Fruit fly (Drosophila melanogaster) whole organism, embryonic: Measurements from ENCODE around the gene CG4968.

Experiments
- B-H1 ChIP-seq: fragments of 200-800 bp; sonication (Bioruptor generic); IDR thresholded peaks from 3 replicates; pipeline ENCODE4 v1.3.6; 2022; ENCODE audit warnings: missing biosample characterization, missing genetic modification characterization
- CG10366 ChIP-seq: fragments of 200-800 bp; sonication (Bioruptor generic); IDR thresholded peaks from 2 replicates; pipeline ENCODE4 v1.3.6; 2022; ENCODE audit warnings: missing biosample characterization, missing genetic modification characterization
- CG10959 ChIP-seq: fragments of 200-800 bp; sonication (Bioruptor generic); IDR thresholded peaks from 2 replicates; pipeline ENCODE4 v1.3.6; 2022; ENCODE audit warnings: missing biosample characterization, missing genetic modification characterization
- CG12744 ChIP-seq: fragments of 200-800 bp; sonication (Bioruptor generic); optimal IDR thresholded peaks from 2 replicates; lab custom pipeline; 2016; ENCODE audit warnings: missing biosample characterization, missing genetic modification characterization
- CG14014 ChIP-seq: fragments of 200-800 bp; sonication (Bioruptor generic); IDR thresholded peaks from 2 replicates; pipeline ENCODE4 v1.3.6; 2022; ENCODE audit warnings: missing biosample characterization, missing genetic modification characterization
- CG14860 ChIP-seq: fragments of 200-800 bp; sonication (Bioruptor generic); IDR thresholded peaks from 3 replicates; pipeline ENCODE4 v1.3.6; 2022; ENCODE audit warnings: missing biosample characterization, missing genetic modification characterization; ENCODE audit not compliant: partially characterized antibody
- CG17612 ChIP-seq: fragments of 200-800 bp; sonication (Bioruptor generic); IDR thresholded peaks from 2 replicates; pipeline ENCODE4 v1.3.6; 2022; ENCODE audit warnings: missing biosample characterization, missing genetic modification characterization
- CG18262 ChIP-seq: fragments of 200-800 bp; optimal IDR thresholded peaks from 3 replicates; lab custom pipeline; 2019; ENCODE audit warnings: missing biosample characterization, mild to moderate bottlenecking, missing genetic modification characterization, moderate library complexity
- CG31365 ChIP-seq: fragments of 200-800 bp; sonication (Bioruptor generic); optimal IDR thresholded peaks from 2 replicates; lab custom pipeline; 2018; ENCODE audit warnings: missing biosample characterization, mild to moderate bottlenecking, missing genetic modification characterization
- CG31441 ChIP-seq: fragments of 200-800 bp; sonication (Bioruptor generic); IDR thresholded peaks from 2 replicates; pipeline ENCODE4 v1.3.6; 2022; ENCODE audit warnings: missing biosample characterization, missing genetic modification characterization
- CG3726 ChIP-seq: fragments of 200-800 bp; sonication (Bioruptor generic); IDR thresholded peaks from 3 replicates; pipeline ENCODE4, ENCODE4 v1.3.6; 2022; ENCODE audit warnings: missing biosample characterization, missing genetic modification characterization
- CG3847 ChIP-seq: fragments of 200-800 bp; sonication (Bioruptor generic); IDR thresholded peaks from 2 replicates; pipeline ENCODE4 v1.3.6; 2022; ENCODE audit warnings: missing biosample characterization, missing genetic modification characterization
- CG4730 ChIP-seq: fragments of 200-800 bp; sonication (Bioruptor generic); IDR thresholded peaks from 2 replicates; pipeline ENCODE4 v1.3.6; 2022; ENCODE audit warnings: missing biosample characterization, missing genetic modification characterization
- CG6654 ChIP-seq: fragments of 200-800 bp; sonication (Bioruptor generic); optimal IDR thresholded peaks from 2 replicates; lab custom pipeline; 2017; ENCODE audit warnings: missing biosample characterization, mild to moderate bottlenecking, missing genetic modification characterization
- CG6791 ChIP-seq: fragments of 200-800 bp; sonication (Bioruptor generic); IDR thresholded peaks from 3 replicates; pipeline ENCODE4 v1.3.6; 2022; ENCODE audit warnings: missing biosample characterization, missing genetic modification characterization; ENCODE audit not compliant: partially characterized antibody
- CG7928 ChIP-seq: fragments of 200-800 bp; sonication (Bioruptor generic); optimal IDR thresholded peaks from 2 replicates; lab custom pipeline; 2017; ENCODE audit warnings: missing biosample characterization, mild to moderate bottlenecking, missing genetic modification characterization
- CG8281 ChIP-seq: fragments of 200-800 bp; sonication (Bioruptor generic); optimal IDR thresholded peaks from 2 replicates; lab custom pipeline; 2018; ENCODE audit warnings: missing biosample characterization, mild to moderate bottlenecking, missing genetic modification characterization, moderate library complexity
- D19B ChIP-seq: fragments of 200-800 bp; sonication (Bioruptor generic); optimal IDR thresholded peaks from 2 replicates; lab custom pipeline; 2017; ENCODE audit warnings: missing biosample characterization, mild to moderate bottlenecking, missing genetic modification characterization
- E2f1 ChIP-seq: fragments of 200-800 bp; sonication (Bioruptor generic); IDR thresholded peaks from 2 replicates; pipeline ENCODE4 v1.3.6; 2022; ENCODE audit warnings: missing biosample characterization, missing genetic modification characterization
- E2f2 ChIP-seq: fragments of 200-800 bp; sonication (Bioruptor generic); IDR thresholded peaks from 2 replicates; pipeline ENCODE4 v1.3.6; 2022; ENCODE audit warnings: missing biosample characterization, missing genetic modification characterization
- HHEX ChIP-seq: fragments of 200-800 bp; sonication (Bioruptor generic); optimal IDR thresholded peaks from 3 replicates; lab custom pipeline; 2017; ENCODE audit warnings: missing biosample characterization, mild to moderate bottlenecking, missing genetic modification characterization, missing genetic modification reagents
- Kr ChIP-seq: fragments of 200-800 bp; sonication (Bioruptor generic); optimal IDR thresholded peaks from 2 replicates; lab custom pipeline; 2017; ENCODE audit warnings: missing biosample characterization, mild to moderate bottlenecking, missing genetic modification characterization
- Lhr ChIP-seq: fragments of 200-800 bp; sonication (Bioruptor generic); optimal IDR thresholded peaks from 3 replicates; lab custom pipeline; 2017; ENCODE audit warnings: mild to moderate bottlenecking, missing biosample characterization, missing genetic modification reagents, missing genetic modification characterization
- MESR4 ChIP-seq: fragments of 200-800 bp; sonication (Bioruptor generic); optimal IDR thresholded peaks from 2 replicates; lab custom pipeline; 2018; ENCODE audit warnings: missing biosample characterization, mild to moderate bottlenecking, missing genetic modification characterization, moderate library complexity
- Mad ChIP-seq: fragments of 200-800 bp; sonication (Bioruptor generic); optimal IDR thresholded peaks from 2 replicates; lab custom pipeline; 2016; ENCODE audit warnings: missing biosample characterization, missing genetic modification characterization
- Med ChIP-seq: fragments of 200-800 bp; sonication (Bioruptor generic); peaks from one replicate; lab custom pipeline; 2016; ENCODE audit warnings: missing biosample characterization, missing genetic modification characterization, mild to moderate bottlenecking, inconsistent platforms, moderate library complexity
- NC2β ChIP-seq: fragments of 200-800 bp; sonication (Bioruptor generic); optimal IDR thresholded peaks from 2 replicates; lab custom pipeline; 2016; ENCODE audit warnings: missing biosample characterization, missing genetic modification characterization
- Neu2 ChIP-seq: fragments of 200-800 bp; sonication (Bioruptor generic); optimal IDR thresholded peaks from 3 replicates; lab custom pipeline; 2016; ENCODE audit warnings: missing biosample characterization, missing genetic modification characterization, borderline replicate concordance
- Optix ChIP-seq: fragments of 200-800 bp; sonication (Bioruptor generic); IDR thresholded peaks from 3 replicates; pipeline ENCODE4 v1.3.6; 2022; ENCODE audit warnings: missing biosample characterization, missing genetic modification characterization
- PHDP ChIP-seq: fragments of 200-800 bp; sonication (Bioruptor generic); optimal IDR thresholded peaks from 3 replicates; lab custom pipeline; 2018; ENCODE audit warnings: missing biosample characterization, mild to moderate bottlenecking, missing genetic modification characterization, moderate library complexity
- Xbp1 ChIP-seq: fragments of 200-800 bp; sonication (Bioruptor generic); optimal IDR thresholded peaks from 3 replicates; lab custom pipeline; 2016; ENCODE audit warnings: missing biosample characterization, mild to moderate bottlenecking, missing genetic modification characterization
- crp ChIP-seq, 2 experiments: fragments of 200-800 bp; sonication (Bioruptor generic); optimal IDR thresholded peaks; 2 replicates in 1 of 2; 3 replicates in 1 of 2; lab custom pipeline; 2017; ENCODE audit warnings: missing biosample characterization in 2 of 2, missing genetic modification characterization in 2 of 2, mild to moderate bottlenecking in 1 of 2, moderate library complexity in 1 of 2
- da ChIP-seq: fragments of 200-800 bp; sonication (Bioruptor generic); optimal IDR thresholded peaks from 2 replicates; lab custom pipeline; 2016; ENCODE audit warnings: missing biosample characterization, missing genetic modification characterization
- dati ChIP-seq: fragments of 200-800 bp; sonication (Bioruptor generic); IDR thresholded peaks from 2 replicates; pipeline ENCODE4 v1.3.6; 2022; ENCODE audit warnings: missing biosample characterization, missing genetic modification characterization
- dmrt99B ChIP-seq: fragments of 200-800 bp; sonication (Bioruptor generic); optimal IDR thresholded peaks from 2 replicates; lab custom pipeline; 2018; ENCODE audit warnings: missing biosample characterization, mild to moderate bottlenecking, missing genetic modification characterization, moderate library complexity
- ftz-f1 ChIP-seq: fragments of 200-800 bp; sonication (Bioruptor generic); optimal IDR thresholded peaks from 2 replicates; lab custom pipeline; 2016; ENCODE audit warnings: missing biosample characterization, missing genetic modification characterization
- grn ChIP-seq: fragments of 200-800 bp; sonication (Bioruptor generic); optimal IDR thresholded peaks from 3 replicates; lab custom pipeline; 2017; ENCODE audit warnings: missing biosample characterization, missing genetic modification characterization
- hbn ChIP-seq: fragments of 200-800 bp; sonication (Bioruptor generic); IDR thresholded peaks from 2 replicates; pipeline ENCODE4 v1.3.6; 2022; ENCODE audit warnings: missing biosample characterization, missing genetic modification characterization; ENCODE audit not compliant: partially characterized antibody
- ind ChIP-seq: fragments of 200-800 bp; sonication (Bioruptor generic); optimal IDR thresholded peaks from 3 replicates; lab custom pipeline; 2016; ENCODE audit warnings: missing biosample characterization, missing genetic modification characterization
- inv ChIP-seq: fragments of 200-800 bp; sonication (Bioruptor generic); IDR thresholded peaks from 2 replicates; pipeline ENCODE4 v1.3.6; 2022; ENCODE audit warnings: missing biosample characterization, missing genetic modification characterization; ENCODE audit not compliant: partially characterized antibody
- lilli ChIP-seq: fragments of 200-800 bp; sonication (Bioruptor generic); optimal IDR thresholded peaks from 3 replicates; lab custom pipeline; 2016; ENCODE audit warnings: missing biosample characterization, missing genetic modification characterization
- lola ChIP-seq, 3 experiments: fragments of >200 bp in 2 of 3; fragments of 200-800 bp in 1 of 3; sonication (Bioruptor generic) in 1 of 3; optimal IDR thresholded peaks; 2 replicates each; lab custom pipeline; 2017 to 2019; ENCODE audit warnings: missing biosample characterization in 3 of 3, missing genetic modification characterization in 3 of 3, mild to moderate bottlenecking in 1 of 3, moderate library complexity in 1 of 3
- lov ChIP-seq, 2 experiments: fragments of 200-800 bp in 1 of 2; fragments of >200 bp in 1 of 2; sonication (Bioruptor generic) in 1 of 2; IDR thresholded peaks in 1 of 2; optimal IDR thresholded peaks in 1 of 2; 2 replicates in 1 of 2; 3 replicates in 1 of 2; pipeline versions ENCODE4 v1.3.6 to Lab custom; 2017 to 2022; ENCODE audit warnings: missing biosample characterization in 1 of 2, missing genetic modification characterization in 1 of 2
- ranshi ChIP-seq: fragments of 200-800 bp; sonication (Bioruptor generic); IDR thresholded peaks from 2 replicates; pipeline ENCODE4 v1.3.6; 2022; ENCODE audit warnings: missing biosample characterization, missing genetic modification characterization
- sens-2 ChIP-seq: fragments of 200-800 bp; sonication (Bioruptor generic); IDR thresholded peaks from 2 replicates; pipeline ENCODE4 v1.3.6; 2022; ENCODE audit warnings: missing biosample characterization, missing genetic modification characterization
- ssp ChIP-seq: fragments of 200-800 bp; sonication (Bioruptor generic); IDR thresholded peaks from 2 replicates; pipeline ENCODE4 v1.3.6; 2022; ENCODE audit warnings: missing biosample characterization, missing genetic modification characterization
- stwl ChIP-seq: fragments of 200-800 bp; sonication (Bioruptor generic); optimal IDR thresholded peaks from 3 replicates; lab custom pipeline; 2018; ENCODE audit warnings: missing biosample characterization, mild to moderate bottlenecking, missing genetic modification characterization, moderate library complexity
- tap ChIP-seq: fragments of 200-800 bp; optimal IDR thresholded peaks from 3 replicates; lab custom pipeline; 2019; ENCODE audit warnings: missing biosample characterization, mild to moderate bottlenecking, missing genetic modification characterization, moderate library complexity
- tna ChIP-seq: fragments of 200-800 bp; sonication (Bioruptor generic); IDR thresholded peaks from 2 replicates; pipeline ENCODE4 v1.3.6; 2022; ENCODE audit warnings: missing biosample characterization, missing genetic modification characterization; ENCODE audit not compliant: partially characterized antibody
- twi ChIP-seq: fragments of 200-800 bp; optimal IDR thresholded peaks from 2 replicates; lab custom pipeline; 2019; ENCODE audit warnings: missing biosample characterization, mild to moderate bottlenecking, missing genetic modification characterization, moderate library complexity
- tx ChIP-seq: fragments of 200-800 bp; sonication (Bioruptor generic); optimal IDR thresholded peaks from 2 replicates; lab custom pipeline; 2016; ENCODE audit warnings: missing biosample characterization, missing genetic modification characterization

CG4968 gene

dm6 chr2L:10303786-10304185 is 2.9 kb upstream of the CG4968 start, which contains the start of gene nmd (continued):
- TF ChIP-seq ftz-f1: no peak
- no peak for TF ChIP-seq E2f1 (GFP tag; lab: Robert Waterston, UW)
- peak; percentile 77 for TF ChIP-seq MESR4
- TF ChIP-seq CG8281 (tag; lab: Kevin White, UChicago): no peak
- no peak for TF ChIP-seq twi
- TF ChIP-seq ranshi: no peak
- TF ChIP-seq CG14014 (GFP tag; lab: Robert Waterston, UW): no peak
- TF ChIP-seq CG10366 (GFP tag; lab: Robert Waterston, UW): no peak
- no peak for TF ChIP-seq lola (GFP tag; optimal IDR thresholded peaks at IDR 0.05; lab: Kevin White, UChicago)
- TF ChIP-seq Optix (GFP tag; lab: Robert Waterston, UW): no peak
- TF ChIP-seq lilli (GFP tag; lab: Kevin White, UChicago): peak; percentile 28
- no peak for TF ChIP-seq D19B (GFP tag; lab: Kevin White, UChicago)
- TF ChIP-seq CG3726 (GFP tag; lab: Robert Waterston, UW): no peak
- peak; percentile 16 for TF ChIP-seq NC2β (GFP tag; lab: Kevin White, UChicago)
- TF ChIP-seq Xbp1 (GFP tag; lab: Kevin White, UChicago): peak; percentile 13
- TF ChIP-seq tna: peak; percentile 12; the same call in 1 of the 2 replicates
- no peak for TF ChIP-seq lov (optimal IDR thresholded peaks at IDR 0.05; lab: Kevin White, UChicago)
- TF ChIP-seq lov (GFP tag; IDR thresholded peaks at IDR 0.05; lab: Robert Waterston, UW): no peak
- no peak for TF ChIP-seq CG14860 (GFP tag; lab: Robert Waterston, UW)
- TF ChIP-seq ind: no peak
- TF ChIP-seq crp (GFP tag; optimal IDR thresholded peaks at IDR 0.05; lab: Kevin White, UChicago): no peak
- no peak for TF ChIP-seq HHEX (GFP tag; lab: Kevin White, UChicago)
- no peak for TF ChIP-seq da
- no peak for TF ChIP-seq CG7928 (GFP tag; lab: Kevin White, UChicago)
- TF ChIP-seq tx (GFP tag; lab: Kevin White, UChicago): no peak
- TF ChIP-seq Neu2 (GFP tag; lab: Kevin White, UChicago): no peak
- TF ChIP-seq CG31365 (tag; lab: Kevin White, UChicago): no peak
- no peak for TF ChIP-seq ssp (GFP tag; lab: Robert Waterston, UW)
- TF ChIP-seq Mad (GFP tag; lab: Kevin White, UChicago): no peak
- no peak for TF ChIP-seq dati (GFP tag; lab: Robert Waterston, UW)
- TF ChIP-seq grn (GFP tag; lab: Kevin White, UChicago): no peak
- TF ChIP-seq CG12744 (GFP tag; lab: Kevin White, UChicago): no peak
- no peak for TF ChIP-seq Med (GFP tag; lab: Kevin White, UChicago)
- no peak for TF ChIP-seq CG18262 (tag; lab: Kevin White, UChicago)
- TF ChIP-seq sens-2 (GFP tag; lab: Robert Waterston, UW): no peak
- no peak for TF ChIP-seq CG17612 (GFP tag; lab: Robert Waterston, UW)
- peak; percentile 35; the same call in 1 of the 2 replicates for TF ChIP-seq E2f2 (GFP tag; lab: Robert Waterston, UW)
- no peak for TF ChIP-seq B-H1 (GFP tag; lab: Robert Waterston, UW)
- TF ChIP-seq CG4730 (GFP tag; lab: Robert Waterston, UW): no peak
- TF ChIP-seq hbn (GFP tag; lab: Robert Waterston, UW): no peak
- peak; percentile 62 for TF ChIP-seq Lhr (GFP tag; lab: Kevin White, UChicago)
- TF ChIP-seq tap (tag; lab: Kevin White, UChicago): no peak
- TF ChIP-seq stwl (tag; lab: Kevin White, UChicago): peak; percentile 90
- no peak for TF ChIP-seq Kr (GFP tag; lab: Kevin White, UChicago)
- TF ChIP-seq CG3847 (GFP tag; lab: Robert Waterston, UW): peak; percentile 72
- TF ChIP-seq CG31441 (GFP tag; lab: Robert Waterston, UW): no peak
- no peak for TF ChIP-seq CG6654
- no peak for TF ChIP-seq dmrt99B
- 0 out of 3 replicates have a peak, but pooled peaks have one; percentile 22 for TF ChIP-seq CG6791 (GFP tag; lab: Robert Waterston, UW)
- TF ChIP-seq CG10959 (GFP tag; lab: Robert Waterston, UW): no peak
- TF ChIP-seq PHDP (tag; lab: Kevin White, UChicago): no peak
- no peak for TF ChIP-seq inv (GFP tag; lab: Robert Waterston, UW)
